Worm (Caenorhabditis elegans) whole organism, L3 larva: ENCODE data around the gene Y39H10A.1.
A peak's percentile ranks its signal among the peaks of the same experiment; 100 is the strongest.

Experiments used
- ZK546.5 ChIP-seq: sonication (generic microtip); optimal IDR thresholded peaks from 2 replicates; lab custom pipeline; 2017; ENCODE audit warnings: missing biosample characterization, missing genetic modification characterization
- aly-2 ChIP-seq: fragments of 150-350 bp; optimal IDR thresholded peaks from 2 replicates; lab custom pipeline; 2014; ENCODE audit warnings: missing biosample characterization, missing genetic modification characterization
- ama-1 ChIP-seq: fragments of 150-350 bp; optimal IDR thresholded peaks from 2 replicates; lab custom pipeline; 2018
- ceh-28 ChIP-seq: fragments of 150-350 bp; optimal IDR thresholded peaks from 2 replicates; lab custom pipeline; 2014; ENCODE audit warnings: missing biosample characterization, missing genetic modification reagents, missing genetic modification characterization
- ceh-82 ChIP-seq: fragments of 150-350 bp; optimal IDR thresholded peaks from 2 replicates; lab custom pipeline; 2014; ENCODE audit warnings: missing biosample characterization, missing genetic modification characterization
- elt-2 ChIP-seq: sonication (generic microtip); optimal IDR thresholded peaks from 2 replicates; lab custom pipeline; 2016; ENCODE audit warnings: missing genetic modification reagents, mild to moderate bottlenecking, missing genetic modification characterization, missing compliant biosample characterization
- elt-3 ChIP-seq, 3 experiments: fragments of 150-350 bp in 1 of 3; sonication (generic microtip) in 2 of 3; optimal IDR thresholded peaks; 2 replicates in 2 of 3; 4 replicates in 1 of 3; lab custom pipeline; 2014 to 2017; ENCODE audit warnings: missing biosample characterization in 3 of 3, missing genetic modification characterization in 3 of 3
- eor-1 ChIP-seq, 2 experiments: fragments of 150-350 bp; optimal IDR thresholded peaks; 2 replicates each; lab custom pipeline; 2014 to 2018; ENCODE audit warnings: missing biosample characterization in 2 of 2, missing genetic modification characterization in 2 of 2
- fkh-10 ChIP-seq: sonication (generic microtip); optimal IDR thresholded peaks from 2 replicates; lab custom pipeline; 2017; ENCODE audit warnings: missing biosample characterization, missing genetic modification reagents, missing genetic modification characterization
- fkh-2 ChIP-seq: fragments of 150-350 bp; optimal IDR thresholded peaks from 2 replicates; lab custom pipeline; 2014; ENCODE audit warnings: missing biosample characterization, missing genetic modification reagents, missing genetic modification characterization
- fos-1 ChIP-seq: fragments of 150-350 bp; optimal IDR thresholded peaks from 2 replicates; lab custom pipeline; 2014; ENCODE audit warnings: missing biosample characterization, missing genetic modification characterization
- hmg-11 ChIP-seq: sonication (generic microtip); optimal IDR thresholded peaks from 2 replicates; lab custom pipeline; 2016; ENCODE audit warnings: missing genetic modification characterization, missing compliant biosample characterization
- jun-1 ChIP-seq: fragments of 150-350 bp; optimal IDR thresholded peaks from 2 replicates; lab custom pipeline; 2014; ENCODE audit warnings: missing biosample characterization, missing genetic modification reagents, missing genetic modification characterization
- lin-15B ChIP-seq: fragments of 150-350 bp; optimal IDR thresholded peaks from 2 replicates; lab custom pipeline; 2014; ENCODE audit warnings: missing biosample characterization, missing genetic modification characterization
- lin-39 ChIP-seq: fragments of 150-350 bp; optimal IDR thresholded peaks from 2 replicates; lab custom pipeline; 2018; ENCODE audit warnings: missing biosample characterization, missing genetic modification reagents, missing genetic modification characterization
- mdl-1 ChIP-seq: fragments of 150-350 bp; optimal IDR thresholded peaks from 2 replicates; lab custom pipeline; 2014; ENCODE audit warnings: missing biosample characterization, missing genetic modification characterization
- nhr-11 ChIP-seq: fragments of 150-350 bp; optimal IDR thresholded peaks from 2 replicates; lab custom pipeline; 2014; ENCODE audit warnings: missing biosample characterization, missing genetic modification characterization
- nhr-23 ChIP-seq: fragments of 150-350 bp; optimal IDR thresholded peaks from 2 replicates; lab custom pipeline; 2014; ENCODE audit warnings: missing biosample characterization, missing genetic modification reagents, missing genetic modification characterization
- nhr-237 ChIP-seq: fragments of 150-350 bp; optimal IDR thresholded peaks from 2 replicates; lab custom pipeline; 2014; ENCODE audit warnings: missing biosample characterization, missing genetic modification characterization
- nhr-25 ChIP-seq: sonication (generic microtip); optimal IDR thresholded peaks from 2 replicates; lab custom pipeline; 2017; ENCODE audit warnings: missing biosample characterization, missing genetic modification characterization
- nhr-28 ChIP-seq: fragments of 150-350 bp; optimal IDR thresholded peaks from 2 replicates; lab custom pipeline; 2014; ENCODE audit warnings: missing biosample characterization, missing genetic modification characterization
- nhr-67 ChIP-seq: fragments of 150-350 bp; optimal IDR thresholded peaks from 2 replicates; lab custom pipeline; 2014; ENCODE audit warnings: missing biosample characterization, missing genetic modification characterization
- nhr-76 ChIP-seq: fragments of 150-350 bp; sonication (generic microtip); optimal IDR thresholded peaks from 5 replicates; lab custom pipeline; 2014; ENCODE audit warnings: missing biosample characterization, missing genetic modification characterization
- nhr-77 ChIP-seq: fragments of 150-350 bp; optimal IDR thresholded peaks from 2 replicates; lab custom pipeline; 2014; ENCODE audit warnings: missing biosample characterization, missing genetic modification characterization
- pha-4 ChIP-seq: fragments of 150-350 bp; optimal IDR thresholded peaks from 2 replicates; lab custom pipeline; 2014; ENCODE audit warnings: missing biosample characterization, missing genetic modification reagents, missing genetic modification characterization
- pqm-1 ChIP-seq: fragments of 150-350 bp; optimal IDR thresholded peaks from 2 replicates; lab custom pipeline; 2017; ENCODE audit warnings: missing biosample characterization, missing genetic modification characterization, inconsistent platforms
- sea-2 ChIP-seq: fragments of 150-350 bp; sonication (generic microtip); optimal IDR thresholded peaks from 4 replicates; lab custom pipeline; 2014; ENCODE audit warnings: missing biosample characterization, missing genetic modification reagents, missing genetic modification characterization
- snpc-4 ChIP-seq: fragments of 150-350 bp; optimal IDR thresholded peaks from 2 replicates; lab custom pipeline; 2014; ENCODE audit warnings: missing biosample characterization, missing genetic modification characterization
- tbx-2 ChIP-seq: sonication (generic microtip); optimal IDR thresholded peaks from 2 replicates; lab custom pipeline; 2016; ENCODE audit warnings: mild to moderate bottlenecking, missing genetic modification characterization, missing compliant biosample characterization
- unc-62 ChIP-seq: fragments of 150-350 bp; sonication (generic microtip); optimal IDR thresholded peaks from 4 replicates; lab custom pipeline; 2014; ENCODE audit warnings: missing biosample characterization, missing genetic modification reagents, missing genetic modification characterization
- ztf-11 ChIP-seq: fragments of 150-350 bp; optimal IDR thresholded peaks from 2 replicates; lab custom pipeline; 2014; ENCODE audit warnings: missing biosample characterization, missing genetic modification characterization

Y39H10A.1 gene

ce11 chrV:3776946-3777345 lies 9.9 kb downstream of the Y39H10A.1 start:
- TF ChIP-seq hmg-11 (no peak), pqm-1 (peak; percentile 91), nhr-67 (tag; lab: Kevin White, UChicago) (no peak), nhr-237 (tag; lab: Kevin White, UChicago) (no peak), nhr-76 (tag; lab: Kevin White, UChicago) (no peak), ztf-11 (tag; lab: Kevin White, UChicago) (no peak), lin-15B (tag; lab: Kevin White, UChicago) (no peak), elt-2 (tag; lab: Kevin White, UChicago) (peak; percentile 62), pha-4 (tag; lab: Kevin White, UChicago) (peak; percentile 71), nhr-28 (no peak), ceh-28 (tag; lab: Kevin White, UChicago) (no peak), unc-62 (GFP tag; lab: Kevin White, UChicago) (no peak), nhr-77 (no peak), eor-1 (tag; optimal IDR thresholded peaks at IDR 0.05; lab: Kevin White, UChicago) (no peak), tbx-2 (tag; lab: Kevin White, UChicago) (no peak), snpc-4 (tag; lab: Kevin White, UChicago) (no peak)

- TF ChIP-seq pha-4 (tag; lab: Kevin White, UChicago) (peak; percentile 18), fkh-2 (no peak), pqm-1 (peak; percentile 42), elt-2 (tag; lab: Kevin White, UChicago) (peak; percentile 92)
Observed at ce11 chrV:3784167-3784734, 17.2 kb downstream of the Y39H10A.1 start, which contains the start of gene R08F11.1. Gene R08F11.1, minus strand, starts transcription at chrV:3784217.

- TF ChIP-seq nhr-23 (tag; lab: Kevin White, UChicago), result no peak
- peak; percentile 22 for TF ChIP-seq fkh-10 (GFP tag; lab: Kevin White, UChicago)
- no peak for TF ChIP-seq ZK546.5
- TF ChIP-seq elt-3 (tag; optimal IDR thresholded peaks at IDR 0.05; lab: Kevin White, UChicago), result no peak
- no peak for TF ChIP-seq lin-39 (tag; lab: Kevin White, UChicago)
Observed at ce11 chrV:3788538-3788937, 21.5 kb downstream of the Y39H10A.1 start.

DNA sequence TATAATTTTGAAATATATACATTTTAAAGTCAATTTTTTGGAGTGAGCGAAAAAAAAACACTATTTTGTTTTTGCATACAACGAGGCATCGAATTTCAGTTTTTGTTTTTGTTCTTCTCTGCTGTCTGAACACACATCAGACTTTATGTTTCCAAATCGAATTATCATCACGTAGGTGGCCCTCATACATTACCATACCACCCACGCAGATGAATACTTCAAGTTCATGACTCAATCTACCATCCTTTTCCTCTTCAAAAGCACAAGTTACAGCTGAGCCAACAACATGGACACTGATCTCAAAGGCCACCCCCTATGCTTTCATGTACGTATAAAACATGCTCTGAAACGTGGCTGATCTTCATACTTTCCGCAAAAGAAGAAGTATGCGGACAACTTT lies 22.8 kb downstream of the Y39H10A.1 start, which contains the start of gene R08F11.7:
Gene R08F11.7, plus strand, starts transcription at position 301 of the 400 bp plus-strand sequence.
- TF ChIP-seq fos-1 (tag; lab: Kevin White, UChicago) (no peak), sea-2 (no peak), pha-4 (tag; lab: Kevin White, UChicago) (no peak)

- TF ChIP-seq nhr-11 (tag; lab: Kevin White, UChicago) (no peak), lin-39 (tag; lab: Kevin White, UChicago) (no peak), tbx-2 (tag; lab: Kevin White, UChicago) (no peak), jun-1 (tag; lab: Kevin White, UChicago) (no peak), lin-15B (tag; lab: Kevin White, UChicago) (no peak), ceh-82 (tag; lab: Kevin White, UChicago) (no peak), aly-2 (tag; lab: Kevin White, UChicago) (no peak), mdl-1 (tag; lab: Kevin White, UChicago) (no peak), nhr-25 (tag; lab: Kevin White, UChicago) (no peak), elt-3 (tag; optimal IDR thresholded peaks at IDR 0.05; lab: Kevin White, UChicago) (no peak), nhr-76 (tag; lab: Kevin White, UChicago) (no peak), ama-1 (lab: Kevin White, UChicago) (no peak)
Observed at ce11 chrV:3790424-3790823, 23.4 kb downstream of the Y39H10A.1 start.

- TF ChIP-seq hmg-11 (no peak), ama-1 (lab: Kevin White, UChicago) (no peak)
Observed at ce11 chrV:3799737-3800136, 32.7 kb downstream of the Y39H10A.1 start.
